Worm (Caenorhabditis elegans): ENCODE data around the gene T04F3.4.

The T04F3.4 gene

DNA sequence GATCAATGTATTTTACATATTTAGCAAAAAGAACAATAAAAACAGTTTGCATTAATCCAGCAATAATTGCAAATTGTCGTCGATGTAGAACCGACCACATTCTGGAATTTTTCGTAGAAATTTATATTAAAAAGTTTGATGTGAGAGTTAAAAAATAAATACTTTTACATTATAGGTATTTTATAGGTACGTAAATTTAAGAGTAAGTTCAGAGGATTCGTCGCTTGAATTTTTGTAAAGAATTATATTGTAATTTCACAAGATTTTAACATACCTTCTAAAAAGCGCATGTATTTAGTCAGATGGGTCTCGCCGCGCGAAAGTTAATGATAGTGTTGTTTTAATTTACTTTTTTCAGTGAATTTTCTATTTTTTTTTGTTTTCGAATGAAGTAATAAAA is 32.8 kb downstream of the T04F3.4 start, which contains the start of gene rhr-2:
Gene rhr-2 (minus strand): TSS at position 101 of the 400 bp plus-strand sequence.
- TF ChIP-seq ceh-13 (GFP tag; optimal IDR thresholded peaks at IDR 0.05) (no peak), aly-1 (tag; optimal IDR thresholded peaks at IDR 0.05) (no peak), ceh-36 (tag; optimal IDR thresholded peaks at IDR 0.05) (no peak), pes-1 (GFP tag; IDR thresholded peaks at IDR 0.05) (no peak), ama-1 (optimal IDR thresholded peaks at IDR 0.05) (no peak), hmbx-1 (tag; optimal IDR thresholded peaks at IDR 0.05) (no peak), B0310.2 (tag; optimal IDR thresholded peaks at IDR 0.05) (no peak), sea-1 (GFP tag; conservative IDR thresholded peaks at IDR 0.05) (no peak), hnd-1 (tag; optimal IDR thresholded peaks at IDR 0.05) (no peak), ets-7 (tag; optimal IDR thresholded peaks at IDR 0.05) (no peak)

- TF ChIP-seq aly-1 (tag; optimal IDR thresholded peaks at IDR 0.05) (no peak), ama-1 (optimal IDR thresholded peaks at IDR 0.05) (no peak), ets-7 (tag; optimal IDR thresholded peaks at IDR 0.05) (no peak), hmbx-1 (tag; optimal IDR thresholded peaks at IDR 0.05) (no peak), tra-4 (tag; optimal IDR thresholded peaks at IDR 0.05) (no peak), B0310.2 (tag; optimal IDR thresholded peaks at IDR 0.05) (no peak), tbx-37 (GFP tag; conservative IDR thresholded peaks at IDR 0.05) (no peak), tbx-11 (GFP tag; IDR thresholded peaks at IDR 0.05) (no peak), ceh-36 (tag; optimal IDR thresholded peaks at IDR 0.05) (no peak), hnd-1 (tag; optimal IDR thresholded peaks at IDR 0.05) (no peak), F13C5.2 (tag; optimal IDR thresholded peaks at IDR 0.05) (no peak), ceh-13 (GFP tag; optimal IDR thresholded peaks at IDR 0.05) (no peak), hmg-4 (GFP tag; optimal IDR thresholded peaks at IDR 0.05) (no peak)
Measured at ce11 chrV:11725971-11726370, 36.9 kb downstream of the T04F3.4 start, which contains the start of gene daf-11. Gene daf-11 (minus strand): TSS chrV:11726071.

- TF ChIP-seq scrt-1 (GFP tag; IDR thresholded peaks at IDR 0.05), result no peak
- TF ChIP-seq sea-1 (GFP tag; conservative IDR thresholded peaks at IDR 0.05), result no peak
- TF ChIP-seq B0310.2 (tag; optimal IDR thresholded peaks at IDR 0.05), result no peak
Measured at ce11 chrV:11722858-11723257, 40.0 kb downstream of the T04F3.4 start.

DNA sequence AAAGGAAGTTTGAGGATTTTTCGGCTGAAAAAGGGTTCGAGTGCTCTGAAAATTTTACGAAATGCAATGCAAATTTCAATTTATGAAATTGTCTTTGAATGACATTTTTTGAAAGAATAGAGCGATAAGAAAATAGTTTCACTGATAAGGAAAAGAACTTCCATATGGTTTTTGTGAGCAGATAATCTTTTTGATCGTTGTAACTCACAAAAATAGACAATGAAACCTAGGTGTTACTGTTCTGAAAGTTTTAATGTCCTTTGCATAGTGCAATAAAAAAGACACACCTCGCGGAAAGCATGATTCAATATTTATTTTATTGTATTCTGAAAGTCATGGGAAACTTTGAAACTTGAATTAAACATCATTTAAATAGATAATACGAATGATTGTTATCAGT is 45.9 kb downstream of the T04F3.4 start:
- TF ChIP-seq pes-1 (GFP tag; IDR thresholded peaks at IDR 0.05), result no peak
- TF ChIP-seq tbx-37 (GFP tag; conservative IDR thresholded peaks at IDR 0.05), result no peak
- TF ChIP-seq ceh-36 (tag; optimal IDR thresholded peaks at IDR 0.05), result no peak
- TF ChIP-seq sea-1 (GFP tag; conservative IDR thresholded peaks at IDR 0.05), result no peak
- no peak for TF ChIP-seq ceh-13 (GFP tag; optimal IDR thresholded peaks at IDR 0.05)
- TF ChIP-seq B0310.2 (tag; optimal IDR thresholded peaks at IDR 0.05), result no peak
- no peak for TF ChIP-seq ets-7 (tag; optimal IDR thresholded peaks at IDR 0.05)
- no peak for TF ChIP-seq scrt-1 (GFP tag; IDR thresholded peaks at IDR 0.05)
- no peak for TF ChIP-seq hmg-4 (GFP tag; optimal IDR thresholded peaks at IDR 0.05)
- no peak for TF ChIP-seq tra-4 (tag; optimal IDR thresholded peaks at IDR 0.05)
- no peak for TF ChIP-seq tbx-11 (GFP tag; IDR thresholded peaks at IDR 0.05)
- no peak for TF ChIP-seq aly-1 (tag; optimal IDR thresholded peaks at IDR 0.05)
- TF ChIP-seq flt-1 (GFP tag; IDR thresholded peaks at IDR 0.05), result no peak
- TF ChIP-seq F13C5.2 (tag; optimal IDR thresholded peaks at IDR 0.05), result no peak
- no peak for TF ChIP-seq hnd-1 (tag; optimal IDR thresholded peaks at IDR 0.05)

ce11 chrV:11715797-11716196 is 47.1 kb downstream of the T04F3.4 start, which contains the start of gene tre-3:
Gene tre-3 (minus strand): TSS chrV:11715903.
- TF ChIP-seq hmg-4 (GFP tag; optimal IDR thresholded peaks at IDR 0.05) (no peak), flt-1 (GFP tag; IDR thresholded peaks at IDR 0.05) (no peak), B0310.2 (tag; optimal IDR thresholded peaks at IDR 0.05) (no peak), tbx-11 (GFP tag; IDR thresholded peaks at IDR 0.05) (no peak), aly-1 (tag; optimal IDR thresholded peaks at IDR 0.05) (no peak), ceh-13 (GFP tag; optimal IDR thresholded peaks at IDR 0.05) (no peak), ama-1 (optimal IDR thresholded peaks at IDR 0.05) (no peak), F13C5.2 (tag; optimal IDR thresholded peaks at IDR 0.05) (no peak), sea-1 (GFP tag; conservative IDR thresholded peaks at IDR 0.05) (no peak), tbx-37 (GFP tag; conservative IDR thresholded peaks at IDR 0.05) (no peak), ets-7 (tag; optimal IDR thresholded peaks at IDR 0.05) (no peak), tra-4 (tag; optimal IDR thresholded peaks at IDR 0.05) (no peak), ceh-36 (tag; optimal IDR thresholded peaks at IDR 0.05) (no peak), pes-1 (GFP tag; IDR thresholded peaks at IDR 0.05) (no peak), hnd-1 (tag; optimal IDR thresholded peaks at IDR 0.05) (no peak), scrt-1 (GFP tag; IDR thresholded peaks at IDR 0.05) (no peak), hmbx-1 (tag; optimal IDR thresholded peaks at IDR 0.05) (no peak)

Measured in whole organism, early embryonic.